Fruit fly (Drosophila melanogaster): Measurements from ENCODE around the gene Hs3st-B.

Hs3st-B gene

DNA sequence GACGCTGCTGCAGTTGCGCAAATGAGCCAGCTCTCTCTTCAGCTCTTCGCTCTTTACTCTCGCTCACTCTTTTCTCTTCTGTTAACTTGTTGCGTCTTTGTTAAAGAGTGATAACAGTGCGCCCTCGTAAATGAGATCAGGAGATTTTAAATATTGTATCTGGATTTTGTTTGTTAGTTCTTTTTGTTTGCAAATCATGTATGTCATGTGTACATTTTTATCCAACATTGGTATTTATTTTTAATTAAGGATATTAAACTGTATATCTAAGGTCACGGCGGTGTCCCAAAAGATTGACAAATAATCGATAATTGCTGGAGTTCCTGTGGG is 50.3 kb downstream of the Hs3st-B start (continued):
- no peak for TF ChIP-seq sr (GFP tag; IDR thresholded peaks at IDR 0.05)
- TF ChIP-seq az2 (GFP tag; optimal IDR thresholded peaks at IDR 0.05) = peak; percentile 24
- no peak for TF ChIP-seq Dip2 (GFP tag; IDR thresholded peaks at IDR 0.05)
- peak; percentile 41; the same call in 1 of the 2 replicates for TF ChIP-seq CG11696 (GFP tag; IDR thresholded peaks at IDR 0.05)
- TF ChIP-seq CG33557 (GFP tag; optimal IDR thresholded peaks at IDR 0.05) = no peak
- no peak for TF ChIP-seq Nf-YB (GFP tag; optimal IDR thresholded peaks at IDR 0.05)
- TF ChIP-seq mld (GFP tag; IDR thresholded peaks at IDR 0.05; ENCODE audit: partially characterized antibody) = no peak
- TF ChIP-seq her (GFP tag; optimal IDR thresholded peaks at IDR 0.05) = no peak
- TF ChIP-seq Hr78 (GFP tag; optimal IDR thresholded peaks at IDR 0.05) = no peak
- peak; percentile 26 for TF ChIP-seq CG18599 (GFP tag; optimal IDR thresholded peaks at IDR 0.05)
- no peak for TF ChIP-seq kni (GFP tag; optimal IDR thresholded peaks at IDR 0.05)
- TF ChIP-seq Awh (GFP tag; IDR thresholded peaks at IDR 0.05) = peak; percentile 66
- no peak for TF ChIP-seq CG4282 (GFP tag; optimal IDR thresholded peaks at IDR 0.05)
- TF ChIP-seq salm (tag; optimal IDR thresholded peaks at IDR 0.05) = no peak
- no peak; the same call in 2 of the 3 replicates for TF ChIP-seq knrl (GFP tag; IDR thresholded peaks at IDR 0.05; ENCODE audit: partially characterized antibody)
- peak; percentile 84 for TF ChIP-seq chm (GFP tag; IDR thresholded peaks at IDR 0.05)
- peak; percentile 65 for TF ChIP-seq CG17359 (tag; optimal IDR thresholded peaks at IDR 0.05)
- TF ChIP-seq CG30020 (tag; optimal IDR thresholded peaks at IDR 0.05) = no peak
- TF ChIP-seq CG8290 (GFP tag; optimal IDR thresholded peaks at IDR 0.05) = no peak
- TF ChIP-seq CG8290 (tag; optimal IDR thresholded peaks at IDR 0.05) = peak in 1 of 2 experiments; percentile 2
- TF ChIP-seq gsb (GFP tag; IDR thresholded peaks at IDR 0.05) = 0 out of 2 replicates have a peak, but pooled peaks have one; percentile 25
- TF ChIP-seq dysf (GFP tag; IDR thresholded peaks at IDR 0.05) = peak; percentile 63; the same call in 2 of the 3 replicates
- TF ChIP-seq pan (optimal IDR thresholded peaks at IDR 0.05) = no peak
- TF ChIP-seq pan (GFP tag; optimal IDR thresholded peaks at IDR 0.05 in 1 of 2, IDR thresholded peaks at IDR 0.05 in 1 of 2) = peak in 1 of 2 experiments; percentile 72
- no peak for TF ChIP-seq Mad (GFP tag; optimal IDR thresholded peaks at IDR 0.05)
- no peak for TF ChIP-seq CG10654 (GFP tag; optimal IDR thresholded peaks at IDR 0.05)
- TF ChIP-seq usp (GFP tag; optimal IDR thresholded peaks at IDR 0.05) = no peak
- no peak for TF ChIP-seq run (tag; optimal IDR thresholded peaks at IDR 0.05)
- peak; percentile 18 for TF ChIP-seq D19A (tag; optimal IDR thresholded peaks at IDR 0.05)
- TF ChIP-seq CG9215 (GFP tag; IDR thresholded peaks at IDR 0.05) = no peak
- no peak for TF ChIP-seq CG7928 (GFP tag; optimal IDR thresholded peaks at IDR 0.05)
- TF ChIP-seq gem (tag; optimal IDR thresholded peaks at IDR 0.05) = peak; percentile 69
- TF ChIP-seq CG9817 (tag; optimal IDR thresholded peaks at IDR 0.05) = no peak
- TF ChIP-seq NC2β (GFP tag; optimal IDR thresholded peaks at IDR 0.05) = peak; percentile 14
- TF ChIP-seq ind (GFP tag; optimal IDR thresholded peaks at IDR 0.05) = peak; percentile 26
- TF ChIP-seq ato (GFP tag; IDR thresholded peaks at IDR 0.05; ENCODE audit: partially characterized antibody) = no peak
- no peak for TF ChIP-seq Doc3 (GFP tag; IDR thresholded peaks at IDR 0.05; ENCODE audit: partially characterized antibody)
- no peak for TF ChIP-seq Nf-YC (tag; optimal IDR thresholded peaks at IDR 0.05)
- TF ChIP-seq CG10462 (GFP tag; optimal IDR thresholded peaks at IDR 0.05) = no peak
- TF ChIP-seq CG1792 (GFP tag; optimal IDR thresholded peaks at IDR 0.05) = no peak
- TF ChIP-seq nerfin-1 (tag; optimal IDR thresholded peaks at IDR 0.05) = no peak
- no peak for TF ChIP-seq jigr1 (GFP tag; IDR thresholded peaks at IDR 0.05)
- no peak for TF ChIP-seq Hey (tag; optimal IDR thresholded peaks at IDR 0.05)
- peak; percentile 30 for TF ChIP-seq Asciz (GFP tag; optimal IDR thresholded peaks at IDR 0.05)
- TF ChIP-seq zfh1 (GFP tag; IDR thresholded peaks at IDR 0.05) = peak; percentile 82
- TF ChIP-seq stwl (tag; optimal IDR thresholded peaks at IDR 0.05) = peak; percentile 12
- no peak for TF ChIP-seq CG32767 (GFP tag; IDR thresholded peaks at IDR 0.05)
- no peak for TF ChIP-seq CG6654 (GFP tag; optimal IDR thresholded peaks at IDR 0.05)
- no peak for TF ChIP-seq CG18011 (GFP tag; optimal IDR thresholded peaks at IDR 0.05)
- no peak for TF ChIP-seq NFAT (GFP tag; IDR thresholded peaks at IDR 0.05)
- TF ChIP-seq CG6813 (GFP tag; optimal IDR thresholded peaks at IDR 0.05) = no peak
- TF ChIP-seq CG11504 (tag; optimal IDR thresholded peaks at IDR 0.05) = peak; percentile 48
